Worm (Caenorhabditis elegans) whole organism, L2 larva: ENCODE data around the gene Y45F10D.6.

Source experiments
- alr-1 ChIP-seq: fragments of 150-350 bp; optimal IDR thresholded peaks from 2 replicates; lab custom pipeline; 2014; ENCODE audit warnings: missing biosample characterization, missing genetic modification characterization
- elt-1 ChIP-seq: fragments of 150-350 bp; optimal IDR thresholded peaks from 2 replicates; lab custom pipeline; 2014; ENCODE audit warnings: missing biosample characterization, missing genetic modification characterization
- fos-1 ChIP-seq: fragments of 150-350 bp; optimal IDR thresholded peaks from 2 replicates; lab custom pipeline; 2014; ENCODE audit warnings: missing biosample characterization, missing genetic modification characterization
- lin-11 ChIP-seq: fragments of 150-350 bp; sonication (generic microtip); optimal IDR thresholded peaks from 2 replicates; lab custom pipeline; 2014; ENCODE audit warnings: missing biosample characterization, missing genetic modification characterization, inconsistent platforms, mixed read lengths
- nhr-129 ChIP-seq: fragments of 150-350 bp; optimal IDR thresholded peaks from 2 replicates; lab custom pipeline; 2014; ENCODE audit warnings: missing biosample characterization, missing genetic modification characterization

DNA sequence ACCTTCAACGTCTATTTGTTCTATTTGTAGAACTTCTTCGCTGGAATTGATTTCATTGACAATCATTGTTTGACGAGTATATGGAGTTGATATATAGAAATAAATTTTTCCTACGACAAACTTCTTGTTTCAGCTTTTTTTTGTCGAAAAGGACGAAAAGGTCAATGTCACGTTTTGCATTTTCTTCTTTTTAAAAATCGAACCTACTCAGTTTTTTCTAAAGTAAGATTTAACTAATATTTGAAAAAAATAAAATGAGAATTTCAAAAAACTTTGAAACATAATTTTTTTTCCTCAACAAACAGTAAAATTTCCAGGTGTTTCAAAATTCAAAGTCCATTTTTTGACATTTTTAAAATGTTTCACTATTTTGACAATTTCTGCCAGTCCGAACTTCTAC, 38.6 kb upstream of the Y45F10D.6 start, which contains the start of gene H08M01.1:
- TF ChIP-seq elt-1 (no peak), alr-1 (tag; lab: Kevin White, UChicago) (no peak), fos-1 (tag; lab: Kevin White, UChicago) (no peak), lin-11 (no peak), nhr-129 (tag; lab: Kevin White, UChicago) (no peak)
